Fruit fly (Drosophila melanogaster): Measurements from ENCODE around the gene red.
A peak's percentile ranks its signal among the peaks of the same experiment; 100 is the strongest.

The red gene

DNA sequence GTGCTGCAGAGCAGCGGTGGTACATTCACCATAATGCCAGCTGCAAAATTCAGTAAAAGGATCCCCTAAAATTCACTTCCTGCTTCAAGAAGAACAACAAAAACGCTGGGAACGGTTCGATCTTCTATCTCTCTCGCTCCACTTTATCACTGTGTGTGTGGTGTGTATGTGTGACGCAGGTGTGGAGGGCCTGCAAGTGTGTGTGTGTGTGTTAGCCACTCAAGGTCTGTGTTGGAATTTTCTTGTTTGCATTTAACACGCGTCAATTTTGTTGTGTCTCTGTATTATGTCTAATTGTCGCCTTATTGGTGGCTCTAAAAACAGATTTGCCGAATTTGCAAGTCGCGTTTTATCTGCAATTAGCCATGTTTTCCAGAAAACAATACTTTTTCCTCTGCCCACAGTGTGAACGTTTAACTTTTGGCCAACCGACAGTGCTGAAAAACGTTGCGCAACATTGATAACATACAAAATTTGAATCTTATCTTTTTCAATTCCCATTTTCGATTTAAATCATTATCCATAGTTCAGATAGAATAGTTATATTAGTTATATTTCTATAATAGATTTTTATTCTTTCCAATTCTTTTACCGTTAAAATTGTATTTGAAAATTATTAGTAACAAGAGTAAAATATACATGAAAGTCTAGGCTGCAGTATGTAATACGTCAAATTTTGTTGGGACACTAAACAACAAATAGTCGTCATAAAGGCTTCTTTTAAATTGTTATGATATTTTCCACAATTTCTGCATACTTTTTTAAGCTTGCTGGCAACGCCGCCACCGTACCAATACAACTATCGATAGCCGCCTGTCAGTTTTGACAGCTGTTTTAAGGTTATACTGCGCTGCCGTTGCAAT lies 37.6 kb downstream of the red start, which contains the start of the genes Afti and ATPsynE:
TSS of gene Afti (minus strand) at position 440 of the 863 bp plus-strand sequence.
TSS of gene ATPsynE (plus strand) at position 698 of the 863 bp plus-strand sequence.
- TF ChIP-seq CG14655 (GFP tag; optimal IDR thresholded peaks at IDR 0.05): no peak
- no peak for TF ChIP-seq CG13204 (GFP tag; optimal IDR thresholded peaks at IDR 0.05)
- TF ChIP-seq CG12605 (GFP tag; IDR thresholded peaks at IDR 0.05): no peak
- no peak for TF ChIP-seq CG9948 (tag; optimal IDR thresholded peaks at IDR 0.05)
- no peak for TF ChIP-seq CG8159 (tag; optimal IDR thresholded peaks at IDR 0.05)
- no peak for TF ChIP-seq EcR (GFP tag; optimal IDR thresholded peaks at IDR 0.05)
- TF ChIP-seq CG17806 (tag; optimal IDR thresholded peaks at IDR 0.05): peak; percentile 57
- TF ChIP-seq CG10348 (GFP tag; IDR thresholded peaks at IDR 0.05): no peak
- TF ChIP-seq Pif1A (GFP tag; optimal IDR thresholded peaks at IDR 0.05): no peak
- peak; percentile 56 for TF ChIP-seq CG15710 (tag; optimal IDR thresholded peaks at IDR 0.05)
- TF ChIP-seq CG34367 (tag; optimal IDR thresholded peaks at IDR 0.05): peak; percentile 33
- TF ChIP-seq CG4496 (GFP tag; IDR thresholded peaks at IDR 0.05): peak; percentile 78
- TF ChIP-seq rn (GFP tag; IDR thresholded peaks at IDR 0.05): no peak
- peak; percentile 54 for TF ChIP-seq fd96Ca (GFP tag; IDR thresholded peaks at IDR 0.05)
- no peak for TF ChIP-seq D1 (tag; optimal IDR thresholded peaks at IDR 0.05)
- peak; percentile 52 for TF ChIP-seq Ets98B (GFP tag; IDR thresholded peaks at IDR 0.05)
- TF ChIP-seq Pif1B (GFP tag; optimal IDR thresholded peaks at IDR 0.05): no peak
- no peak for TF ChIP-seq gl (tag; optimal IDR thresholded peaks at IDR 0.05)
- no peak for TF ChIP-seq CG8301 (tag; optimal IDR thresholded peaks at IDR 0.05)
- peak; percentile 41; the same call in 1 of the 2 replicates for TF ChIP-seq CG32121 (GFP tag; IDR thresholded peaks at IDR 0.05)
- peak; percentile 52 for TF ChIP-seq Snoo (tag; optimal IDR thresholded peaks at IDR 0.05)

DNA sequence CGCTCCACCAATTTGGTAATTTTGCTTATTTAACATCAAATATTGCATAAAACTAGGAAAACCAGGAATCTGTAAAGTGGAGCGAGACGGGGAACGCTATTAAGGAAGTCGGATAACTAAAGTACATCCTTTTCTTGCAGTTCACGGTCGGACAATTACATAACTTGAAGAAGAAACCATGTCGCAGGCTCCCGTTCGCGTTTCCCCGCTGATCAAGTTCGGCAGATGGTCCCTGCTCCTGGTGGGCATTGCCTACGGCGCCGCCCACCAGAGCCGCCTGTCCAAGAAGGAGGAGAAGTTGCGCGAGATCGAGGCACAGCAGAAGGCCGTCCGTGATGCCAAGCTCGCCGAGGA lies 38.2 kb downstream of the red start:
- TF ChIP-seq CG14655 (GFP tag; optimal IDR thresholded peaks at IDR 0.05) (no peak), CG15710 (tag; optimal IDR thresholded peaks at IDR 0.05) (no peak), rn (GFP tag; IDR thresholded peaks at IDR 0.05) (no peak), CG9948 (tag; optimal IDR thresholded peaks at IDR 0.05) (no peak), Ets98B (GFP tag; IDR thresholded peaks at IDR 0.05) (no peak), CG4496 (GFP tag; IDR thresholded peaks at IDR 0.05) (no peak), CG17806 (tag; optimal IDR thresholded peaks at IDR 0.05) (no peak), CG8159 (tag; optimal IDR thresholded peaks at IDR 0.05) (no peak), CG8301 (tag; optimal IDR thresholded peaks at IDR 0.05) (no peak), CG34367 (tag; optimal IDR thresholded peaks at IDR 0.05) (no peak)

DNA sequence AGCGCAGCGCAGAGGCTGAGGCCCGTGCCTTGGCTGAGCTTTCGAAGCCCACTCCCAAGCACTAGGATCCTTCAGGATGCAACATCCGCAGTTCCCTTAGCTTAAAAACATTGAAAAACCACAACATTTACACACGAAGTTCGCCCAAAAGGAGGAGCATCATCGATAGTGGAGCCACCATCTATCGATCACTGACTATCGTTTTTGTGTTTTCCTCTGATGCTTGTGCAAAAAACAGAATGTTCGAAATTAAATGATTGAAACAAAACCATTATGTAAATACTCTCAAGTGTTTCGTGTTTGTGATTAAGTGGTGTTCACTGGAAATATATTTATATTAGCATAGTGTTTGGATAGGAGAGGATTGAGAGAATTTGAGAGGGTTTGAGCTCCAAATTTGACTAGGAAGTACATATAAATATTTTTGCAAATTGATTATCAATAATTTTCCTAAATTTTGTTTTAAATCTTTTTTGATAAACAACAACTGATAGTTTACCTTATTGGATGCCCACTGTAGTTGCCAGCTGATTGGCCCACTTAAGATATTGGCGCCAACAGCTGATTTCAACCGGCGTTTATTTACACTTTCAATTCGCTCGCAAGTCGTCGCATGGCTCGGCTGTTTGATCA lies 38.7 kb downstream of the red start, which contains the start of gene spn-B:
TSS of gene spn-B (plus strand) at position 580 of the 633 bp plus-strand sequence.
- peak; percentile 76 for TF ChIP-seq CG8301 (tag; optimal IDR thresholded peaks at IDR 0.05)
- peak; percentile 85 for TF ChIP-seq Snoo (tag; optimal IDR thresholded peaks at IDR 0.05)
- TF ChIP-seq CG17806 (tag; optimal IDR thresholded peaks at IDR 0.05): peak; percentile 74
- TF ChIP-seq CG32121 (GFP tag; IDR thresholded peaks at IDR 0.05): peak; percentile 72; the same call in 1 of the 2 replicates
- peak; percentile 65 for TF ChIP-seq CG15710 (tag; optimal IDR thresholded peaks at IDR 0.05)
- TF ChIP-seq D1 (tag; optimal IDR thresholded peaks at IDR 0.05): no peak
- TF ChIP-seq rn (GFP tag; IDR thresholded peaks at IDR 0.05): no peak; the same call in 1 of the 2 replicates
- peak; percentile 77 for TF ChIP-seq Ets98B (GFP tag; IDR thresholded peaks at IDR 0.05)
- TF ChIP-seq CG8159 (tag; optimal IDR thresholded peaks at IDR 0.05): peak; percentile 72
- TF ChIP-seq CG14655 (GFP tag; optimal IDR thresholded peaks at IDR 0.05): no peak
- TF ChIP-seq Pif1A (GFP tag; optimal IDR thresholded peaks at IDR 0.05): no peak
- TF ChIP-seq EcR (GFP tag; optimal IDR thresholded peaks at IDR 0.05): no peak
- peak; percentile 69 for TF ChIP-seq Pif1B (GFP tag; optimal IDR thresholded peaks at IDR 0.05)
- peak; percentile 73 for TF ChIP-seq CG9948 (tag; optimal IDR thresholded peaks at IDR 0.05)
- TF ChIP-seq CG4496 (GFP tag; IDR thresholded peaks at IDR 0.05): peak; percentile 80
- TF ChIP-seq CG12605 (GFP tag; IDR thresholded peaks at IDR 0.05): peak; percentile 62
- no peak for TF ChIP-seq CG13204 (GFP tag; optimal IDR thresholded peaks at IDR 0.05)
- peak; percentile 56; the same call in 2 of the 3 replicates for TF ChIP-seq fd96Ca (GFP tag; IDR thresholded peaks at IDR 0.05)
- peak; percentile 67 for TF ChIP-seq CG34367 (tag; optimal IDR thresholded peaks at IDR 0.05)
- TF ChIP-seq CG10348 (GFP tag; IDR thresholded peaks at IDR 0.05): no peak
- no peak for TF ChIP-seq gl (tag; optimal IDR thresholded peaks at IDR 0.05)

DNA sequence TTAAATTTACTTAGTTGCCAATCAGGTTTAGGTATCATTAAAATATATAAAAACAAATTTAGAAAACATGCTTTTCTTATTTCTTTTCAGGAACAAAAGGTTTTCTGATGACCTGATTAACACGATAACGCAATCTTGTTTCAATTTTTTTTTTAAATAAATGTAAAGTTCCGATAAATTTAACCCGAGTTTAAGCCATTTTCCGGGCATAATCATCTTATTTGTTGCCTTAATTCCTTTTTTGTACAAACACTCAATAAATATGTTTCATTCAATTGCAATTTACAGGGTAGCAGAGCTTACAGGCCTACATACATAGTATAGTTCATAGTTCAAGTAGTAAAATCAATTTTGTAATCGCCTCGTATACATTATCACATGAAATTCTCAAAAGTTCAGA lies 40.7 kb downstream of the red start:
- TF ChIP-seq CG8301 (tag; optimal IDR thresholded peaks at IDR 0.05) (no peak), Snoo (tag; optimal IDR thresholded peaks at IDR 0.05) (no peak), D1 (tag; optimal IDR thresholded peaks at IDR 0.05) (no peak), CG8159 (tag; optimal IDR thresholded peaks at IDR 0.05) (no peak), EcR (GFP tag; optimal IDR thresholded peaks at IDR 0.05) (no peak), CG32121 (GFP tag; IDR thresholded peaks at IDR 0.05) (no peak), Ets98B (GFP tag; IDR thresholded peaks at IDR 0.05) (no peak), CG14655 (GFP tag; optimal IDR thresholded peaks at IDR 0.05) (no peak), Pif1A (GFP tag; optimal IDR thresholded peaks at IDR 0.05) (no peak), CG4496 (GFP tag; IDR thresholded peaks at IDR 0.05) (no peak), CG15710 (tag; optimal IDR thresholded peaks at IDR 0.05) (no peak), gl (tag; optimal IDR thresholded peaks at IDR 0.05) (no peak)

DNA sequence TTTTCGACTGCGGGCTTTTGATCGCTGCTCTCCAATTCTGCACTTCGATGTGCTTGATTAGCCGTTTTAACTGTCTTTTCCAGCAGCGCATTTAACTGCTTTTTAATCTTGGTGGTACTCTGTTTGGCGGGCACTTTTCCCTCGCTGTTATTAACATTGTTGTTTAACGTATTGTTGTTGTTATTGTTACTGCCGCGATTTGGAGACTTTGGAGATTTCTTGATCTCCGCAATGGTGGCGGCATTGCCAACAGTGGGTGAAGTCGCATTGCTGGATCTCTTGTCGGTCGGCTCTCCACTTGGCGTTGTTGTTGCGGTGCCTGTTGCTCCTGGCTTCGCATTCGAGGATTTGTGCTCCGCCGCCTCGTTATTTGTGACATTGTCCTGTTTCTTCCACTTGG lies 41.8 kb downstream of the red start:
- no peak for TF ChIP-seq CG17806 (tag; optimal IDR thresholded peaks at IDR 0.05)
- no peak for TF ChIP-seq Snoo (tag; optimal IDR thresholded peaks at IDR 0.05)
- TF ChIP-seq D1 (tag; optimal IDR thresholded peaks at IDR 0.05): no peak
- no peak for TF ChIP-seq CG13204 (GFP tag; optimal IDR thresholded peaks at IDR 0.05)
- no peak for TF ChIP-seq Ets98B (GFP tag; IDR thresholded peaks at IDR 0.05)

All from whole organism, pupa.